Fruit fly (Drosophila melanogaster) whole organism, prepupa: ENCODE data around the gene CG32201.

Experiments
- Blimp-1 ChIP-seq: fragments of 200-800 bp; sonication (Bioruptor generic); optimal IDR thresholded peaks from 3 replicates; lab custom pipeline; 2017; ENCODE audit warnings: missing biosample characterization, missing genetic modification characterization, mild to moderate bottlenecking, moderate library complexity, missing genetic modification reagents
- CG10631 ChIP-seq: fragments of 200-800 bp; sonication (Bioruptor generic); optimal IDR thresholded peaks from 2 replicates; lab custom pipeline; 2016; ENCODE audit warnings: missing biosample characterization, missing genetic modification characterization
- CG10669 ChIP-seq: fragments of 200-800 bp; sonication (Bioruptor generic); optimal IDR thresholded peaks from 3 replicates; lab custom pipeline; 2018; ENCODE audit warnings: missing biosample characterization, mild to moderate bottlenecking, missing genetic modification characterization, moderate library complexity
- CG11294 ChIP-seq: fragments of 200-800 bp; sonication (Bioruptor generic); IDR thresholded peaks from 2 replicates; pipeline ENCODE4 v1.3.6; 2022; ENCODE audit warnings: missing biosample characterization, missing genetic modification characterization
- CG11902 ChIP-seq: fragments of 200-800 bp; sonication (Bioruptor generic); optimal IDR thresholded peaks from 3 replicates; lab custom pipeline; 2016; ENCODE audit warnings: missing biosample characterization, missing genetic modification characterization
- CG16779 ChIP-seq: fragments of 200-800 bp; sonication (Bioruptor generic); optimal IDR thresholded peaks from 3 replicates; lab custom pipeline; 2017; ENCODE audit warnings: missing biosample characterization, mild to moderate bottlenecking, missing genetic modification characterization
- CG3032 ChIP-seq: fragments of 200-800 bp; optimal IDR thresholded peaks from 2 replicates; lab custom pipeline; 2019; ENCODE audit warnings: missing biosample characterization, mild to moderate bottlenecking, missing genetic modification characterization, moderate library complexity
- CG32006 ChIP-seq: fragments of 200-800 bp; sonication (Bioruptor generic); optimal IDR thresholded peaks from 3 replicates; lab custom pipeline; 2017; ENCODE audit warnings: missing biosample characterization, mild to moderate bottlenecking, missing genetic modification characterization
- CG34406 ChIP-seq: fragments of 200-800 bp; sonication (Bioruptor generic); optimal IDR thresholded peaks from 3 replicates; lab custom pipeline; 2016; ENCODE audit warnings: missing biosample characterization, missing genetic modification characterization
- CG3919 ChIP-seq: fragments of 200-800 bp; sonication (Bioruptor generic); optimal IDR thresholded peaks from 3 replicates; lab custom pipeline; 2016; ENCODE audit warnings: missing biosample characterization, missing genetic modification characterization
- CG4318 ChIP-seq: fragments of 200-800 bp; sonication (Bioruptor generic); optimal IDR thresholded peaks from 3 replicates; lab custom pipeline; 2017; ENCODE audit warnings: missing biosample characterization, mild to moderate bottlenecking, missing genetic modification characterization
- CG6163 ChIP-seq: fragments of 200-800 bp; sonication (Bioruptor generic); IDR thresholded peaks from 3 replicates; pipeline ENCODE4 v1.3.6; 2022; ENCODE audit warnings: missing biosample characterization, missing genetic modification characterization
- CG6276 ChIP-seq: fragments of 200-800 bp; sonication (Bioruptor generic); optimal IDR thresholded peaks from 2 replicates; lab custom pipeline; 2017; ENCODE audit warnings: missing biosample characterization, mild to moderate bottlenecking, missing genetic modification characterization
- CG6792 ChIP-seq: fragments of 200-800 bp; sonication (Bioruptor generic); optimal IDR thresholded peaks from 3 replicates; lab custom pipeline; 2016; ENCODE audit warnings: missing biosample characterization, missing genetic modification characterization
- CG6808 ChIP-seq: fragments of 200-800 bp; sonication (Bioruptor generic); optimal IDR thresholded peaks from 3 replicates; lab custom pipeline; 2017; ENCODE audit warnings: missing biosample characterization, missing genetic modification characterization, mild to moderate bottlenecking, moderate library complexity, missing genetic modification reagents
- CG6854 ChIP-seq: fragments of 200-800 bp; sonication (Bioruptor generic); optimal IDR thresholded peaks from 2 replicates; lab custom pipeline; 2017; ENCODE audit warnings: missing biosample characterization, mild to moderate bottlenecking, missing genetic modification characterization
- CG7368 ChIP-seq: fragments of 200-800 bp; sonication (Bioruptor generic); optimal IDR thresholded peaks from 3 replicates; lab custom pipeline; 2016; ENCODE audit warnings: missing biosample characterization, missing genetic modification characterization
- CG8119 ChIP-seq: fragments of 200-800 bp; sonication (Bioruptor generic); IDR thresholded peaks from 3 replicates; pipeline ENCODE4 v1.3.6; 2022; ENCODE audit warnings: missing biosample characterization, missing genetic modification characterization
- CG8319 ChIP-seq: fragments of 200-800 bp; sonication (Bioruptor generic); optimal IDR thresholded peaks from 3 replicates; lab custom pipeline; 2016; ENCODE audit warnings: missing biosample characterization, missing genetic modification characterization
- CG8632 ChIP-seq: fragments of 200-800 bp; sonication (Bioruptor generic); optimal IDR thresholded peaks from 3 replicates; lab custom pipeline; 2016; ENCODE audit warnings: missing biosample characterization, missing genetic modification characterization
- CG9139 ChIP-seq: fragments of 200-800 bp; sonication (Bioruptor generic); optimal IDR thresholded peaks from 3 replicates; lab custom pipeline; 2017; ENCODE audit warnings: missing biosample characterization, mild to moderate bottlenecking, missing genetic modification characterization
- Eip75B ChIP-seq: fragments of 200-800 bp; sonication (Bioruptor generic); optimal IDR thresholded peaks from 3 replicates; lab custom pipeline; 2016; ENCODE audit warnings: missing biosample characterization, missing genetic modification characterization
- Eip78C ChIP-seq: fragments of 200-800 bp; sonication (Bioruptor generic); peaks from one replicate; lab custom pipeline; 2016; ENCODE audit warnings: missing biosample characterization, missing genetic modification characterization
- Eip93F ChIP-seq: fragments of 200-800 bp; sonication (Bioruptor generic); optimal IDR thresholded peaks from 2 replicates; lab custom pipeline; 2016; ENCODE audit warnings: missing biosample characterization, mild to moderate bottlenecking, missing genetic modification characterization
- Ets21C ChIP-seq: fragments of 200-800 bp; sonication (Bioruptor generic); optimal IDR thresholded peaks from 3 replicates; lab custom pipeline; 2016; ENCODE audit warnings: missing biosample characterization, missing genetic modification characterization
- Gug ChIP-seq: fragments of 200-800 bp; sonication (Bioruptor generic); IDR thresholded peaks from 2 replicates; pipeline ENCODE4 v1.3.6; 2022; ENCODE audit warnings: missing biosample characterization, missing genetic modification characterization
- Hr38 ChIP-seq: sonication (Bioruptor generic); optimal IDR thresholded peaks from 2 replicates; lab custom pipeline; 2016; ENCODE audit warnings: missing biosample characterization, missing genetic modification characterization
- Hr39 ChIP-seq: fragments of 200-800 bp; sonication (Bioruptor generic); optimal IDR thresholded peaks from 2 replicates; lab custom pipeline; 2016; ENCODE audit warnings: missing biosample characterization, missing genetic modification characterization
- Lpt ChIP-seq: fragments of 200-800 bp; sonication (Bioruptor generic); optimal IDR thresholded peaks from 3 replicates; lab custom pipeline; 2016; ENCODE audit warnings: missing biosample characterization, missing genetic modification characterization
- Met ChIP-seq: fragments of 200-800 bp; sonication (Bioruptor generic); optimal IDR thresholded peaks from 3 replicates; lab custom pipeline; 2016; ENCODE audit warnings: missing biosample characterization, missing genetic modification characterization
- Smox ChIP-seq: fragments of 200-800 bp; sonication (Bioruptor generic); optimal IDR thresholded peaks from 3 replicates; lab custom pipeline; 2016; ENCODE audit warnings: missing biosample characterization, missing genetic modification characterization
- Sox102F ChIP-seq: fragments of 200-800 bp; sonication (Bioruptor generic); optimal IDR thresholded peaks from 2 replicates; lab custom pipeline; 2016; ENCODE audit warnings: missing biosample characterization, mild to moderate bottlenecking, missing genetic modification characterization
- Sox14 ChIP-seq: fragments of 200-800 bp; sonication (Bioruptor generic); optimal IDR thresholded peaks from 3 replicates; lab custom pipeline; 2016; ENCODE audit warnings: missing biosample characterization, missing genetic modification characterization
- Sox15 ChIP-seq: fragments of 200-800 bp; sonication (Bioruptor generic); optimal IDR thresholded peaks from 3 replicates; lab custom pipeline; 2016; ENCODE audit warnings: missing biosample characterization, missing genetic modification characterization
- achi ChIP-seq: fragments of 200-800 bp; sonication (Bioruptor generic); optimal IDR thresholded peaks from 3 replicates; lab custom pipeline; 2016; ENCODE audit warnings: missing biosample characterization, missing genetic modification characterization
- cyc ChIP-seq: fragments of 200-800 bp; sonication (Bioruptor generic); optimal IDR thresholded peaks from 3 replicates; lab custom pipeline; 2016; ENCODE audit warnings: missing biosample characterization, missing genetic modification characterization
- dsx ChIP-seq: fragments of 200-800 bp; optimal IDR thresholded peaks from 3 replicates; lab custom pipeline; 2019; ENCODE audit warnings: missing biosample characterization, mild to moderate bottlenecking, missing genetic modification characterization, moderate library complexity; ENCODE audit not compliant: poor library complexity, severe bottlenecking
- eg ChIP-seq: fragments of 200-800 bp; sonication (Bioruptor generic); IDR thresholded peaks from 3 replicates; pipeline ENCODE4 v1.3.6; 2022; ENCODE audit warnings: missing biosample characterization, missing genetic modification characterization
- fd59A ChIP-seq: fragments of 200-800 bp; sonication (Bioruptor generic); optimal IDR thresholded peaks from 2 replicates; lab custom pipeline; 2017; ENCODE audit warnings: missing biosample characterization, mild to moderate bottlenecking, missing genetic modification characterization, missing genetic modification reagents
- fd85E ChIP-seq: fragments of 200-800 bp; sonication (Bioruptor generic); optimal IDR thresholded peaks from 3 replicates; lab custom pipeline; 2016; ENCODE audit warnings: missing biosample characterization, missing genetic modification characterization
- fkh ChIP-seq: fragments of 200-800 bp; sonication (Bioruptor generic); optimal IDR thresholded peaks from 3 replicates; lab custom pipeline; 2017; ENCODE audit warnings: missing biosample characterization, mild to moderate bottlenecking, missing genetic modification characterization, moderate library complexity
- lz ChIP-seq: fragments of 200-800 bp; sonication (Bioruptor generic); optimal IDR thresholded peaks from 3 replicates; lab custom pipeline; 2016; ENCODE audit warnings: missing biosample characterization, missing genetic modification characterization
- pdm3 ChIP-seq: fragments of 200-800 bp; sonication (Bioruptor generic); optimal IDR thresholded peaks from 3 replicates; lab custom pipeline; 2016; ENCODE audit warnings: missing biosample characterization, missing genetic modification characterization
- salr ChIP-seq, 2 experiments: fragments of 200-800 bp; sonication (Bioruptor generic); optimal IDR thresholded peaks; 3 replicates each; lab custom pipeline; 2016 to 2018; ENCODE audit warnings: missing biosample characterization in 2 of 2, missing genetic modification characterization in 2 of 2, mild to moderate bottlenecking in 1 of 2
- spab ChIP-seq: fragments of 200-800 bp; sonication (Bioruptor generic); optimal IDR thresholded peaks from 2 replicates; lab custom pipeline; 2017; ENCODE audit warnings: missing biosample characterization, mild to moderate bottlenecking, missing genetic modification characterization, missing genetic modification reagents
- ss ChIP-seq, 2 experiments: fragments of 200-800 bp; sonication (Bioruptor generic); optimal IDR thresholded peaks; 2 replicates in 1 of 2; 3 replicates in 1 of 2; lab custom pipeline; 2017 to 2018; ENCODE audit warnings: mild to moderate bottlenecking in 2 of 2, missing biosample characterization in 2 of 2, missing genetic modification characterization in 2 of 2, moderate library complexity in 1 of 2
- topi ChIP-seq: fragments of 200-800 bp; sonication (Bioruptor generic); optimal IDR thresholded peaks from 3 replicates; lab custom pipeline; 2016; ENCODE audit warnings: missing biosample characterization, missing genetic modification characterization
- vri ChIP-seq: fragments of 200-800 bp; sonication (Bioruptor generic); optimal IDR thresholded peaks from 3 replicates; lab custom pipeline; 2016; ENCODE audit warnings: missing biosample characterization, mild to moderate bottlenecking, missing genetic modification characterization

Gene CG32201

DNA sequence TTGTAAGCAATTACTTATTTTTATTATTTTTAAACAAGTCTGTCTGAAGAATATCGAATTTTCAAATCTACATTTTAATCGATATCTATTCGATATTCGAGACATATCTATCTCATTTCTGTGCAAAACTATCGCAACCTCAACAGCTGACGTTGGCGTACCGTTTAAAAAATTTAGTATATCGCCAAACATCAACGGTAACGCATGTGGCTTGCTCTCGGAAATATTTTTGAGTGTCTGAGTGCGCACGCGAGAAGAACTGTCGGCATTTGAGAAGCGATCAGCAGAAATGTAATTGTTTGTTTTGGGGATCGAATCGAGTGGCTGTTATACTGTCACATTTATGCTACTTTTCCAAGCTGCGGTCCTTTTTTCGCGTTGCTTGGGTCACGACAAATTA is 16.4 kb downstream of the CG32201 start, which contains the start of gene MYPT-75D (continued):
- no peak for TF ChIP-seq lz (GFP tag; lab: Kevin White, UChicago)
- TF ChIP-seq CG4318 (GFP tag; lab: Kevin White, UChicago) = no peak
- no peak for TF ChIP-seq achi (GFP tag; lab: Kevin White, UChicago)
- TF ChIP-seq spab (GFP tag; lab: Kevin White, UChicago) = no peak
- no peak for TF ChIP-seq Sox15
- TF ChIP-seq dsx (GFP tag; lab: Kevin White, UChicago) = peak; percentile 29
- TF ChIP-seq fd59A = no peak
- peak in 1 of 2 experiments; percentile 14 for TF ChIP-seq ss (GFP tag; optimal IDR thresholded peaks at IDR 0.05; lab: Kevin White, UChicago)
- TF ChIP-seq CG7368 (GFP tag; lab: Kevin White, UChicago) = no peak
- TF ChIP-seq Hr39 (GFP tag; lab: Kevin White, UChicago) = no peak
- TF ChIP-seq CG16779 = no peak
- no peak for TF ChIP-seq CG9139
- TF ChIP-seq cyc = no peak
- no peak for TF ChIP-seq CG6854
- TF ChIP-seq Blimp-1 (GFP tag; lab: Kevin White, UChicago) = no peak
- TF ChIP-seq fd85E (GFP tag; lab: Kevin White, UChicago) = no peak
- TF ChIP-seq eg = no peak
- TF ChIP-seq CG11902 (GFP tag; lab: Kevin White, UChicago) = no peak
- no peak for TF ChIP-seq pdm3 (GFP tag; lab: Kevin White, UChicago)
- TF ChIP-seq, all 60 proteins: peak for 9

DNA sequence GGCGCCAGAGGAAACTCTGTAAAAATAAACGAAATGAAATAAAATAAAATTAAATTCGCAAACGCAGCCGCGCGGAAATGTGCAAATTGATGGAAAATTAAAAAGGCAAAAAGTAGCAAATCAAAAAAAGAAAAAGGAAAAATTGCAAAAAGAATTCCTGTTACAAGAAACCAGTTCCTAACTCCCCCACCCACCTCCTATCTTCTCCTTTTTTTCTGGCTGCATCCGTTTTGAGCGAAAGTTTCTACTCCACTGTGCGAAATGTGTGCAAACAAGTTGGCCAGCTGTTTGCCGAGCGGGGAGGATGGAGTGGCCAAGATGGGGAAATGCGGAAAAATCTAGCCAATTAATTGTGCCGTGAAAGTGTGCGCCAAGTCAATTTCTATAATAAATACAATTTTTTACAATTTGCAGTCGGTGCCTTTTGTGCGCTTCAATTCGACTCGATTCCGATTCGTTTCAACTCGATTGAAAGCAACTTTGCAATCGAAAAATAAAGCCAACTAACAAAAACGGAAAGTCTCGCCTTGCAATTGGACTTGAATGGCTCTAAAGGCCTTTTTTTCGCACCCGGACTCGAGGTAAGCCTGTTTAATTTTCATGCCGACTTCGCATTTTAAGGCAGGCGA is 17.1 kb downstream of the CG32201 start:
- TF ChIP-seq CG3919 (peak; percentile 23), achi (GFP tag; lab: Kevin White, UChicago) (peak; percentile 7), CG34406 (GFP tag; lab: Kevin White, UChicago) (peak; percentile 20), CG6163 (GFP tag; lab: Robert Waterston, UW) (peak; percentile 43; the same call in 2 of the 3 replicates), CG8319 (GFP tag; lab: Kevin White, UChicago) (no peak), Met (GFP tag; lab: Kevin White, UChicago) (peak; percentile 47), CG11294 (0 out of 2 replicates have a peak, but pooled peaks have one; percentile 19), CG11902 (GFP tag; lab: Kevin White, UChicago) (no peak), fd59A (no peak), CG16779 (no peak), CG32006 (peak; percentile 61), CG7368 (GFP tag; lab: Kevin White, UChicago) (no peak), Smox (GFP tag; lab: Kevin White, UChicago) (peak; percentile 27), Sox102F (peak; percentile 18), CG6276 (peak; percentile 60), CG4318 (GFP tag; lab: Kevin White, UChicago) (no peak), CG8119 (GFP tag; lab: Robert Waterston, UW) (peak; percentile 58; the same call in 2 of the 3 replicates), Eip78C (GFP tag; lab: Kevin White, UChicago) (peak; percentile 41), Sox14 (GFP tag; lab: Kevin White, UChicago) (no peak), Hr38 (GFP tag; lab: Kevin White, UChicago) (no peak), CG8632 (GFP tag; lab: Kevin White, UChicago) (no peak), Hr39 (GFP tag; lab: Kevin White, UChicago) (no peak), Blimp-1 (GFP tag; lab: Kevin White, UChicago) (peak; percentile 74), CG6808 (GFP tag; lab: Kevin White, UChicago) (no peak), CG6792 (GFP tag; lab: Kevin White, UChicago) (no peak), CG6854 (no peak), CG9139 (no peak), spab (GFP tag; lab: Kevin White, UChicago) (no peak), Lpt (GFP tag; lab: Kevin White, UChicago) (peak; percentile 24), CG10669 (GFP tag; lab: Kevin White, UChicago) (no peak), salr (GFP tag; optimal IDR thresholded peaks at IDR 0.05; lab: Kevin White, UChicago) (no peak), vri (GFP tag; lab: Kevin White, UChicago) (no peak), dsx (GFP tag; lab: Kevin White, UChicago) (no peak), Ets21C (GFP tag; lab: Kevin White, UChicago) (no peak), CG10631 (GFP tag; lab: Kevin White, UChicago) (peak; percentile 20), CG3032 (tag; lab: Kevin White, UChicago) (no peak), fkh (GFP tag; lab: Kevin White, UChicago) (no peak), Eip75B (GFP tag; lab: Kevin White, UChicago) (peak; percentile 7), Gug (no peak), Eip93F (GFP tag; lab: Kevin White, UChicago) (no peak), topi (GFP tag; lab: Kevin White, UChicago) (no peak)
